Fruit fly (Drosophila melanogaster): ENCODE measurements around the gene CG17493.

DNA sequence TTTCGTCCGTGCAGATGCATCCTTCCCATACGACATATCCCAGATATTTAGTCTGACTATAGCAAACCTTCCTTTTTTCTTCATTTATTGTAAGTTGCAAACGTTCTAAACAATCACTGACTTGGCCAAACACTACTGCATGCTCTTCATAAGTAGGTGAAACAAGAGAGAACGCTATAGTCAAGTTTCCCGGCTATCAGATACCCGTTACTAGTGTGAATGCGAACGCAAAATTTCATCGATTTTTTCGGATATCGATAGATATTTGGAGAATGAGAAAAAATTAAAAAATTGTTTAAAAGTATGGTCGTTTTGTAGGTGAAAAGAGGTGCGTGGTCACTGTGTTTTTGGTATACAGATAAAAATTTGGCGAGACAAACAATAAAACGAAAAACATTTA, 19.7 kb downstream of the CG17493 start:
- TF ChIP-seq dmrt93B (GFP tag; optimal IDR thresholded peaks at IDR 0.05) = no peak
- TF ChIP-seq pan (optimal IDR thresholded peaks at IDR 0.05) = no peak
- TF ChIP-seq Sp1 (GFP tag; optimal IDR thresholded peaks at IDR 0.05) = no peak
- TF ChIP-seq usp (GFP tag; optimal IDR thresholded peaks at IDR 0.05) = no peak
- TF ChIP-seq Myc (optimal IDR thresholded peaks at IDR 0.05) = no peak
- TF ChIP-seq tai (GFP tag; optimal IDR thresholded peaks at IDR 0.05) = no peak
- TF ChIP-seq Dfd (GFP tag; optimal IDR thresholded peaks at IDR 0.05) = no peak
